Worm (Caenorhabditis elegans): ENCODE measurements around the gene sri-29.

sri-29 gene

DNA sequence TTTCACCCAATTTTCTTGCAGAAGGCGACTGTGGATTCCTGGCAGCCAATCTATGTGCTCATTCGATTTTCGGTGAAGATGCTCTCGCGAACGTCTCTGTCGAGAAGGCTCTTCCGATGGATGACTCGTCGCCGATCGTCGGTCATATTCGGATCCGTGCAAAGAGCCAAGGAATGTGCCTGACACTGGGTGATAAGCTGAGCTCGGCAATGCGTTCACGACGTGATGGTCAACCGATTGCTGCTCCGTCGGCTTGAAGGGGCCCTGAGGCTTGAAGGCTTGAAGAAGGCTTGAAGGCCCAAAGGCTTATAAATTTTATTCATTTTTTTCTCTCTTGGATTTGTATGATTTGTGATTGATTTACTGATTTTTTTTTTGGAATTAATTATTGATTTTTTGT lies 43.0 kb downstream of the sri-29 start:
- no peak for TF ChIP-seq fax-1 (tag; optimal IDR thresholded peaks at IDR 0.05)
- no peak for TF ChIP-seq fkh-10 (GFP tag; optimal IDR thresholded peaks at IDR 0.05)
- TF ChIP-seq pros-1 (tag; optimal IDR thresholded peaks at IDR 0.05), result no peak
- no peak for TF ChIP-seq hlh-15 (tag; optimal IDR thresholded peaks at IDR 0.05)
- TF ChIP-seq ceh-30 (tag; optimal IDR thresholded peaks at IDR 0.05), result no peak
- TF ChIP-seq nhr-232 (tag; optimal IDR thresholded peaks at IDR 0.05), result no peak
- no peak for TF ChIP-seq dmd-4 (tag; optimal IDR thresholded peaks at IDR 0.05; ENCODE audit: borderline replicate concordance)
- no peak for TF ChIP-seq tbx-2 (tag; optimal IDR thresholded peaks at IDR 0.05)
- no peak for TF ChIP-seq ceh-24 (tag; optimal IDR thresholded peaks at IDR 0.05)
- TF ChIP-seq ahr-1 (tag; optimal IDR thresholded peaks at IDR 0.05), result no peak
- no peak for TF ChIP-seq madf-2 (tag; optimal IDR thresholded peaks at IDR 0.05)
- TF ChIP-seq C08G9.2 (tag; optimal IDR thresholded peaks at IDR 0.05), result no peak

- no peak for TF ChIP-seq C38D4.7 (GFP tag; optimal IDR thresholded peaks at IDR 0.05)
These were observed 47.1 kb downstream of the sri-29 start, which contains the start of gene srg-21 for ce11 chrII:3091268-3091667. TSS of gene srg-21 (minus strand) at chrII:3091368.

ce11 chrII:3093352-3093751 lies 49.2 kb downstream of the sri-29 start, which contains the start of gene srg-22:
TSS of gene srg-22 (minus strand) at chrII:3093452.
- no peak for TF ChIP-seq ceh-6 (GFP tag; optimal IDR thresholded peaks at IDR 0.05)
- TF ChIP-seq ceh-34 (tag; optimal IDR thresholded peaks at IDR 0.05), result no peak
- TF ChIP-seq ceh-18 (tag; optimal IDR thresholded peaks at IDR 0.05), result no peak
- TF ChIP-seq dmd-4 (tag; optimal IDR thresholded peaks at IDR 0.05; ENCODE audit: borderline replicate concordance), result no peak
- TF ChIP-seq ceh-9 (tag; optimal IDR thresholded peaks at IDR 0.05), result no peak
- no peak for TF ChIP-seq lin-11 (tag; optimal IDR thresholded peaks at IDR 0.05)
- TF ChIP-seq pat-9 (tag; optimal IDR thresholded peaks at IDR 0.05), result no peak
- no peak for TF ChIP-seq syd-9 (tag; optimal IDR thresholded peaks at IDR 0.05)
- no peak for TF ChIP-seq ceh-24 (tag; optimal IDR thresholded peaks at IDR 0.05)
- no peak for TF ChIP-seq nfya-1 (tag; optimal IDR thresholded peaks at IDR 0.05)
- TF ChIP-seq pha-2 (tag; optimal IDR thresholded peaks at IDR 0.05), result no peak
- TF ChIP-seq dve-1 (tag; optimal IDR thresholded peaks at IDR 0.05), result no peak
- no peak for TF ChIP-seq ceh-22 (tag; optimal IDR thresholded peaks at IDR 0.05)
- TF ChIP-seq K02D7.2 (tag; optimal IDR thresholded peaks at IDR 0.05), result no peak
- no peak for TF ChIP-seq C08G9.2 (tag; optimal IDR thresholded peaks at IDR 0.05)
